Fruit fly (Drosophila melanogaster) whole organism, pupa: ENCODE data around the gene CG10469.

ENCODE experiments used
- CG10348 ChIP-seq: fragments of 200-800 bp; sonication (Bioruptor generic); IDR thresholded peaks from 2 replicates; pipeline ENCODE4 v1.3.6; 2022; ENCODE audit warnings: missing biosample characterization, missing genetic modification characterization
- CG12605 ChIP-seq: fragments of 200-800 bp; sonication (Bioruptor generic); IDR thresholded peaks from 2 replicates; pipeline ENCODE4 v1.3.6; 2022; ENCODE audit warnings: missing biosample characterization, missing genetic modification characterization
- CG32121 ChIP-seq: fragments of 200-800 bp; sonication (Bioruptor generic); IDR thresholded peaks from 2 replicates; pipeline ENCODE4 v1.3.6; 2022; ENCODE audit warnings: missing biosample characterization, missing genetic modification characterization
- CG34367 ChIP-seq: fragments of 200-800 bp; sonication (Bioruptor generic); optimal IDR thresholded peaks from 2 replicates; lab custom pipeline; 2018; ENCODE audit warnings: missing biosample characterization, mild to moderate bottlenecking, missing genetic modification characterization
- CG8159 ChIP-seq: fragments of 200-800 bp; sonication (Bioruptor generic); optimal IDR thresholded peaks from 3 replicates; lab custom pipeline; 2018; ENCODE audit warnings: missing biosample characterization, mild to moderate bottlenecking, missing genetic modification characterization, moderate library complexity
- CG9948 ChIP-seq: fragments of 200-800 bp; sonication (Bioruptor generic); optimal IDR thresholded peaks from 2 replicates; lab custom pipeline; 2018; ENCODE audit warnings: missing biosample characterization, mild to moderate bottlenecking, missing genetic modification characterization, moderate library complexity
- D1 ChIP-seq: fragments of 200-800 bp; sonication (Bioruptor generic); optimal IDR thresholded peaks from 2 replicates; lab custom pipeline; 2018; ENCODE audit warnings: missing biosample characterization, mild to moderate bottlenecking, missing genetic modification characterization, moderate library complexity
- EcR ChIP-seq: fragments of 200-800 bp; sonication (Bioruptor generic); optimal IDR thresholded peaks from 3 replicates; lab custom pipeline; 2019; ENCODE audit warnings: missing biosample characterization, missing genetic modification characterization, mild to moderate bottlenecking, moderate library complexity, missing genetic modification reagents
- Ets98B ChIP-seq: fragments of 200-800 bp; sonication (Bioruptor generic); IDR thresholded peaks from 2 replicates; pipeline ENCODE4 v1.3.6; 2022; ENCODE audit warnings: missing biosample characterization, missing genetic modification characterization
- Pif1A ChIP-seq: fragments of 200-800 bp; sonication (Bioruptor generic); optimal IDR thresholded peaks from 3 replicates; lab custom pipeline; 2016; ENCODE audit warnings: missing biosample characterization, missing genetic modification characterization
- Snoo ChIP-seq: fragments of 200-800 bp; sonication (Bioruptor generic); optimal IDR thresholded peaks from 3 replicates; lab custom pipeline; 2017; ENCODE audit warnings: missing biosample characterization, mild to moderate bottlenecking, missing genetic modification characterization, inconsistent platforms
- gl ChIP-seq: fragments of 200-800 bp; sonication (Bioruptor generic); optimal IDR thresholded peaks from 2 replicates; lab custom pipeline; 2018; ENCODE audit warnings: missing biosample characterization, mild to moderate bottlenecking, missing genetic modification characterization

- TF ChIP-seq Snoo (tag; lab: Kevin White, UChicago) (no peak), Pif1A (no peak), CG12605 (no peak), CG8159 (no peak), CG32121 (GFP tag; lab: Robert Waterston, UW) (no peak), CG34367 (tag; lab: Kevin White, UChicago) (no peak), Ets98B (GFP tag; lab: Robert Waterston, UW) (no peak), CG10348 (GFP tag; lab: Robert Waterston, UW) (no peak), D1 (tag; lab: Kevin White, UChicago) (no peak), gl (tag; lab: Kevin White, UChicago) (no peak), CG9948 (tag; lab: Kevin White, UChicago) (no peak), EcR (GFP tag; lab: Kevin White, UChicago) (no peak)
Observed at dm6 chr3L:6130944-6131343, 37.8 kb upstream of the CG10469 start, which contains the start of gene Lcp65Ag3.
